Worm (Caenorhabditis elegans): ENCODE measurements around the gene micu-1.
A peak's percentile ranks its signal among the peaks of the same experiment; 100 is the strongest.

Gene micu-1

ce11 chrIV:13334287-13334686 is 36.6 kb downstream of the micu-1 start:
- TF ChIP-seq hlh-6 (tag; optimal IDR thresholded peaks at IDR 0.05) (no peak), npax-4 (tag; optimal IDR thresholded peaks at IDR 0.05) (no peak), fkh-6 (tag; optimal IDR thresholded peaks at IDR 0.05) (no peak), zip-5 (tag; optimal IDR thresholded peaks at IDR 0.05) (no peak), ceh-30 (tag; optimal IDR thresholded peaks at IDR 0.05) (no peak), ceh-14 (tag; optimal IDR thresholded peaks at IDR 0.05) (no peak), K02D7.2 (tag; optimal IDR thresholded peaks at IDR 0.05) (no peak), lim-6 (tag; optimal IDR thresholded peaks at IDR 0.05) (no peak), tbx-7 (tag; optimal IDR thresholded peaks at IDR 0.05) (no peak), tbx-2 (tag; optimal IDR thresholded peaks at IDR 0.05) (no peak), ceh-34 (tag; optimal IDR thresholded peaks at IDR 0.05) (no peak)

- TF ChIP-seq ceh-24 (tag; optimal IDR thresholded peaks at IDR 0.05) (no peak), C38D4.7 (GFP tag; optimal IDR thresholded peaks at IDR 0.05) (no peak), F13H6.1 (tag; optimal IDR thresholded peaks at IDR 0.05) (no peak), zip-5 (tag; optimal IDR thresholded peaks at IDR 0.05) (no peak), pax-1 (tag; optimal IDR thresholded peaks at IDR 0.05) (no peak), ceh-30 (tag; optimal IDR thresholded peaks at IDR 0.05) (no peak), elt-2 (tag; optimal IDR thresholded peaks at IDR 0.05) (no peak), ceh-19 (GFP tag; optimal IDR thresholded peaks at IDR 0.05) (no peak), T23F11.4 (GFP tag; optimal IDR thresholded peaks at IDR 0.05) (no peak), gmeb-2 (tag; optimal IDR thresholded peaks at IDR 0.05) (no peak), unc-42 (tag; optimal IDR thresholded peaks at IDR 0.05) (no peak), pat-9 (tag; optimal IDR thresholded peaks at IDR 0.05) (no peak), elt-4 (tag; optimal IDR thresholded peaks at IDR 0.05) (no peak), tbx-7 (tag; optimal IDR thresholded peaks at IDR 0.05) (no peak), unc-55 (GFP tag; optimal IDR thresholded peaks at IDR 0.05) (no peak), pros-1 (tag; optimal IDR thresholded peaks at IDR 0.05) (no peak)
Observed at ce11 chrIV:13342555-13342954, 44.8 kb downstream of the micu-1 start, which contains the start of gene W02A2.5. W02A2.5 (plus strand) TSS chrIV:13342855.

- no peak for TF ChIP-seq ceh-45 (GFP tag; IDR thresholded peaks at IDR 0.05)
- no peak for TF ChIP-seq ttx-3 (tag; optimal IDR thresholded peaks at IDR 0.05)
- no peak for TF ChIP-seq ceh-22 (tag; optimal IDR thresholded peaks at IDR 0.05)
- no peak for TF ChIP-seq ceh-24 (tag; optimal IDR thresholded peaks at IDR 0.05)
- TF ChIP-seq syd-9 (tag; optimal IDR thresholded peaks at IDR 0.05) = no peak
- TF ChIP-seq dmd-4 (tag; optimal IDR thresholded peaks at IDR 0.05; ENCODE audit: borderline replicate concordance) = no peak
- TF ChIP-seq elt-4 (tag; optimal IDR thresholded peaks at IDR 0.05) = no peak
- no peak for TF ChIP-seq hlh-30 (tag; optimal IDR thresholded peaks at IDR 0.05; ENCODE audit: insufficient read depth)
Observed at ce11 chrIV:13346078-13346477, 48.4 kb downstream of the micu-1 start.

- TF ChIP-seq ama-1 (optimal IDR thresholded peaks at IDR 0.05) = no peak
- TF ChIP-seq lin-11 (tag; optimal IDR thresholded peaks at IDR 0.05) = no peak
- TF ChIP-seq elt-2 (tag; optimal IDR thresholded peaks at IDR 0.05) = peak; percentile 95
- no peak for TF ChIP-seq ets-4 (tag; optimal IDR thresholded peaks at IDR 0.05)
Observed at ce11 chrIV:13347232-13347715, 49.5 kb downstream of the micu-1 start, which contains the start of gene W02A2.9. W02A2.9 (plus strand) TSS chrIV:13347665.

- no peak for TF ChIP-seq gmeb-2 (tag; optimal IDR thresholded peaks at IDR 0.05)
- TF ChIP-seq pros-1 (tag; optimal IDR thresholded peaks at IDR 0.05) = no peak
- TF ChIP-seq ceh-30 (tag; optimal IDR thresholded peaks at IDR 0.05) = no peak
- no peak for TF ChIP-seq ceh-22 (tag; optimal IDR thresholded peaks at IDR 0.05)
- no peak for TF ChIP-seq ahr-1 (tag; optimal IDR thresholded peaks at IDR 0.05)
- TF ChIP-seq Y22D7AL.16 (tag; optimal IDR thresholded peaks at IDR 0.05) = no peak
- no peak for TF ChIP-seq nhr-11 (tag; optimal IDR thresholded peaks at IDR 0.05)
- TF ChIP-seq eyg-1 (tag; optimal IDR thresholded peaks at IDR 0.05) = no peak
- no peak for TF ChIP-seq ttx-3 (tag; optimal IDR thresholded peaks at IDR 0.05)
- TF ChIP-seq ama-1 (optimal IDR thresholded peaks at IDR 0.05) = no peak
- TF ChIP-seq ceh-34 (tag; optimal IDR thresholded peaks at IDR 0.05) = no peak
- TF ChIP-seq ets-4 (tag; optimal IDR thresholded peaks at IDR 0.05) = no peak
- no peak for TF ChIP-seq npax-4 (tag; optimal IDR thresholded peaks at IDR 0.05)
- no peak for TF ChIP-seq che-1 (tag; optimal IDR thresholded peaks at IDR 0.05)
- no peak for TF ChIP-seq syd-9 (tag; optimal IDR thresholded peaks at IDR 0.05)
- TF ChIP-seq unc-86 (tag; optimal IDR thresholded peaks at IDR 0.05) = no peak
- no peak for TF ChIP-seq ceh-48 (tag; optimal IDR thresholded peaks at IDR 0.05)
- TF ChIP-seq sox-2 (GFP tag; IDR thresholded peaks at IDR 0.05) = no peak
- no peak for TF ChIP-seq ceh-24 (tag; optimal IDR thresholded peaks at IDR 0.05)
Observed at ce11 chrIV:13348592-13348991, 50.9 kb downstream of the micu-1 start, which contains the start of gene W02A2.12. W02A2.12 (minus strand) TSS chrIV:13348831.

Data from whole organism, late embryonic.